Fruit fly (Drosophila melanogaster) whole organism, embryonic: ENCODE measurements around the gene JIL-1.

Source experiments
- CG10147 ChIP-seq: fragments of 200-800 bp; sonication (Bioruptor generic); optimal IDR thresholded peaks from 2 replicates; lab custom pipeline; 2019; ENCODE audit warnings: missing biosample characterization, mild to moderate bottlenecking, missing genetic modification characterization, moderate library complexity
- CG11085 ChIP-seq: fragments of 200-800 bp; sonication (Bioruptor generic); IDR thresholded peaks from 2 replicates; pipeline ENCODE4 v1.3.6; 2022; ENCODE audit warnings: missing biosample characterization, missing genetic modification characterization
- CG11247 ChIP-seq: fragments of 200-800 bp; sonication (Bioruptor generic); IDR thresholded peaks from 2 replicates; pipeline ENCODE4 v1.3.6; 2022; ENCODE audit warnings: missing biosample characterization, missing genetic modification characterization
- CG11398 ChIP-seq: fragments of 200-800 bp; sonication (Bioruptor generic); optimal IDR thresholded peaks from 2 replicates; lab custom pipeline; 2016; ENCODE audit warnings: missing biosample characterization, missing genetic modification characterization
- CG11456 ChIP-seq: fragments of 200-800 bp; sonication (Bioruptor generic); IDR thresholded peaks from 3 replicates; pipeline ENCODE4 v1.3.6; 2022; ENCODE audit warnings: missing biosample characterization, missing genetic modification characterization
- CG11560 ChIP-seq: fragments of 200-800 bp; sonication (Bioruptor generic); IDR thresholded peaks from 3 replicates; pipeline ENCODE4 v1.3.6; 2022; ENCODE audit warnings: missing biosample characterization, missing genetic modification characterization
- CG11723 ChIP-seq: fragments of 200-800 bp; sonication (Bioruptor generic); optimal IDR thresholded peaks from 2 replicates; lab custom pipeline; 2017; ENCODE audit warnings: missing biosample characterization, mild to moderate bottlenecking, missing genetic modification characterization
- CG12219 ChIP-seq: fragments of 200-800 bp; sonication (Bioruptor generic); optimal IDR thresholded peaks from 3 replicates; lab custom pipeline; 2018; ENCODE audit warnings: missing biosample characterization, mild to moderate bottlenecking, missing genetic modification characterization
- CG12769 ChIP-seq: fragments of 200-800 bp; sonication (Bioruptor generic); optimal IDR thresholded peaks from 2 replicates; lab custom pipeline; 2019; ENCODE audit warnings: missing biosample characterization, mild to moderate bottlenecking, missing genetic modification characterization, moderate library complexity
- CG13424 ChIP-seq: fragments of 200-800 bp; sonication (Bioruptor generic); optimal IDR thresholded peaks from 2 replicates; lab custom pipeline; 2019; ENCODE audit warnings: missing biosample characterization, mild to moderate bottlenecking, missing genetic modification characterization, moderate library complexity
- CG14667 ChIP-seq: fragments of 200-800 bp; sonication (Bioruptor generic); IDR thresholded peaks from 2 replicates; pipeline ENCODE4 v1.3.6; 2022; ENCODE audit warnings: missing biosample characterization, missing genetic modification characterization
- CG15696 ChIP-seq: fragments of 200-800 bp; sonication (Bioruptor generic); optimal IDR thresholded peaks from 2 replicates; lab custom pipeline; 2019; ENCODE audit warnings: missing biosample characterization, mild to moderate bottlenecking, missing genetic modification characterization, moderate library complexity
- CG1602 ChIP-seq: fragments of 200-800 bp; sonication (Bioruptor generic); optimal IDR thresholded peaks from 3 replicates; lab custom pipeline; 2016; ENCODE audit warnings: missing biosample characterization, missing genetic modification characterization
- CG1647 ChIP-seq: fragments of 200-800 bp; sonication (Bioruptor generic); optimal IDR thresholded peaks from 3 replicates; lab custom pipeline; 2016; ENCODE audit warnings: missing biosample characterization, missing genetic modification characterization
- CG17359 ChIP-seq: fragments of 200-800 bp; sonication (Bioruptor generic); optimal IDR thresholded peaks from 3 replicates; lab custom pipeline; 2018; ENCODE audit warnings: missing biosample characterization, mild to moderate bottlenecking, missing genetic modification characterization, moderate library complexity
- CG17385 ChIP-seq: fragments of 200-800 bp; sonication (Bioruptor generic); optimal IDR thresholded peaks from 3 replicates; lab custom pipeline; 2018; ENCODE audit warnings: missing biosample characterization, mild to moderate bottlenecking, missing genetic modification characterization
- CG1792 ChIP-seq: fragments of 200-800 bp; sonication (Bioruptor generic); optimal IDR thresholded peaks from 2 replicates; lab custom pipeline; 2016; ENCODE audit warnings: missing biosample characterization, missing genetic modification characterization
- CG18599 ChIP-seq: fragments of 200-800 bp; sonication (Bioruptor generic); optimal IDR thresholded peaks from 3 replicates; lab custom pipeline; 2017; ENCODE audit warnings: missing biosample characterization, missing genetic modification characterization, mild to moderate bottlenecking, moderate library complexity, missing genetic modification reagents
- CG2129 ChIP-seq: fragments of 200-800 bp; sonication (Bioruptor generic); IDR thresholded peaks from 2 replicates; pipeline ENCODE4 v1.3.6; 2022; ENCODE audit warnings: missing biosample characterization, missing genetic modification characterization; ENCODE audit not compliant: partially characterized antibody
- CG31441 ChIP-seq: fragments of 200-800 bp; sonication (Bioruptor generic); IDR thresholded peaks from 2 replicates; pipeline ENCODE4 v1.3.6; 2022; ENCODE audit warnings: missing biosample characterization, missing genetic modification characterization
- CG3995 ChIP-seq: fragments of 200-800 bp; sonication (Bioruptor generic); optimal IDR thresholded peaks from 3 replicates; lab custom pipeline; 2016; ENCODE audit warnings: missing biosample characterization, missing genetic modification characterization
- CG4730 ChIP-seq: fragments of 200-800 bp; sonication (Bioruptor generic); IDR thresholded peaks from 2 replicates; pipeline ENCODE4 v1.3.6; 2022; ENCODE audit warnings: missing biosample characterization, missing genetic modification characterization
- CG6683 ChIP-seq: fragments of 200-800 bp; sonication (Bioruptor generic); optimal IDR thresholded peaks from 2 replicates; lab custom pipeline; 2017; ENCODE audit warnings: missing biosample characterization, mild to moderate bottlenecking, missing genetic modification characterization, missing genetic modification reagents
- CG8089 ChIP-seq: fragments of 200-800 bp; sonication (Bioruptor generic); optimal IDR thresholded peaks from 3 replicates; lab custom pipeline; 2016; ENCODE audit warnings: missing biosample characterization, missing genetic modification characterization
- HmgZ ChIP-seq: fragments of 200-800 bp; sonication (Bioruptor generic); optimal IDR thresholded peaks from 2 replicates; lab custom pipeline; 2018; ENCODE audit warnings: missing biosample characterization, mild to moderate bottlenecking, missing genetic modification characterization
- Hr78 ChIP-seq, 2 experiments: fragments of 200-800 bp in 1 of 2; fragments of >200 bp in 1 of 2; sonication (Bioruptor generic) in 1 of 2; optimal IDR thresholded peaks; 2 replicates each; lab custom pipeline; 2017 to 2019; ENCODE audit warnings: missing biosample characterization in 2 of 2, missing genetic modification characterization in 2 of 2, mild to moderate bottlenecking in 1 of 2, moderate library complexity in 1 of 2
- Kr ChIP-seq: fragments of 200-800 bp; sonication (Bioruptor generic); optimal IDR thresholded peaks from 2 replicates; lab custom pipeline; 2017; ENCODE audit warnings: missing biosample characterization, mild to moderate bottlenecking, missing genetic modification characterization
- Lhr ChIP-seq: fragments of 200-800 bp; sonication (Bioruptor generic); optimal IDR thresholded peaks from 3 replicates; lab custom pipeline; 2017; ENCODE audit warnings: mild to moderate bottlenecking, missing biosample characterization, missing genetic modification reagents, missing genetic modification characterization
- Lpt ChIP-seq: fragments of >200 bp; optimal IDR thresholded peaks from 2 replicates; lab custom pipeline; 2018; ENCODE audit warnings: missing biosample characterization, missing genetic modification characterization
- Med ChIP-seq: fragments of 200-800 bp; sonication (Bioruptor generic); peaks from one replicate; lab custom pipeline; 2016; ENCODE audit warnings: missing biosample characterization, missing genetic modification characterization, mild to moderate bottlenecking, inconsistent platforms, moderate library complexity
- NK7.1 ChIP-seq: fragments of 200-800 bp; sonication (Bioruptor generic); optimal IDR thresholded peaks from 3 replicates; lab custom pipeline; 2016; ENCODE audit warnings: missing biosample characterization, missing genetic modification characterization
- Pdp1 ChIP-seq, 2 experiments: fragments of 200-800 bp; sonication (Bioruptor generic); optimal IDR thresholded peaks; 3 replicates each; lab custom pipeline; 2016; ENCODE audit warnings: missing biosample characterization in 2 of 2, missing genetic modification characterization in 2 of 2, mild to moderate bottlenecking in 1 of 2, moderate library complexity in 1 of 2
- Sry-β ChIP-seq: fragments of 200-800 bp; sonication (Bioruptor generic); optimal IDR thresholded peaks from 2 replicates; lab custom pipeline; 2018; ENCODE audit warnings: missing biosample characterization, mild to moderate bottlenecking, missing genetic modification characterization, moderate library complexity
- Xrp1 ChIP-seq: fragments of 200-800 bp; sonication (Bioruptor generic); IDR thresholded peaks from 2 replicates; pipeline ENCODE4 v1.3.6; 2022; ENCODE audit warnings: missing biosample characterization, missing genetic modification characterization
- bigmax ChIP-seq: fragments of 200-800 bp; sonication (Bioruptor generic); optimal IDR thresholded peaks from 2 replicates; lab custom pipeline; 2018; ENCODE audit warnings: missing biosample characterization, mild to moderate bottlenecking, missing genetic modification characterization
- bsh ChIP-seq, 2 experiments: fragments of 200-800 bp; sonication (Bioruptor generic); optimal IDR thresholded peaks; 2 replicates each; lab custom pipeline; 2017 to 2018; ENCODE audit warnings: mild to moderate bottlenecking in 2 of 2, missing biosample characterization in 2 of 2, missing genetic modification characterization in 2 of 2, moderate library complexity in 1 of 2
- chinmo ChIP-seq: fragments of 200-800 bp; sonication (Bioruptor generic); IDR thresholded peaks from 4 replicates; pipeline ENCODE4 v1.3.6; 2022; ENCODE audit warnings: missing biosample characterization, missing genetic modification characterization; ENCODE audit not compliant: partially characterized antibody
- ewg ChIP-seq: fragments of 200-800 bp; sonication (Bioruptor generic); optimal IDR thresholded peaks from 3 replicates; lab custom pipeline; 2017; ENCODE audit warnings: mild to moderate bottlenecking, missing biosample characterization, missing genetic modification reagents, missing genetic modification characterization
- hb ChIP-seq: fragments of 200-800 bp; sonication (Bioruptor generic); IDR thresholded peaks from 3 replicates; pipeline ENCODE4 v1.3.6; 2022; ENCODE audit warnings: missing biosample characterization, missing genetic modification characterization; ENCODE audit not compliant: partially characterized antibody
- hkb ChIP-seq, 2 experiments: fragments of 200-800 bp in 1 of 2; fragments of >200 bp in 1 of 2; sonication (Bioruptor generic) in 1 of 2; IDR thresholded peaks in 1 of 2; optimal IDR thresholded peaks in 1 of 2; 2 replicates each; pipeline versions ENCODE4 v1.3.6 to Lab custom; 2017 to 2022; ENCODE audit warnings: missing biosample characterization in 1 of 2, missing genetic modification characterization in 1 of 2
- ken ChIP-seq: fragments of 200-800 bp; sonication (Bioruptor generic); IDR thresholded peaks from 3 replicates; pipeline ENCODE4 v1.3.6; 2022; ENCODE audit warnings: missing biosample characterization, missing genetic modification characterization
- pros ChIP-seq: fragments of 200-800 bp; sonication (Bioruptor generic); optimal IDR thresholded peaks from 3 replicates; lab custom pipeline; 2019; ENCODE audit warnings: missing biosample characterization, mild to moderate bottlenecking, missing genetic modification characterization, moderate library complexity
- sd ChIP-seq: fragments of 200-800 bp; sonication (Bioruptor generic); optimal IDR thresholded peaks from 3 replicates; lab custom pipeline; 2018; ENCODE audit warnings: missing biosample characterization, mild to moderate bottlenecking, missing genetic modification characterization, moderate library complexity
- sna ChIP-seq: fragments of 200-800 bp; sonication (Bioruptor generic); IDR thresholded peaks from 2 replicates; pipeline ENCODE4 v1.3.6; 2022; ENCODE audit warnings: missing biosample characterization, missing genetic modification characterization; ENCODE audit not compliant: partially characterized antibody
- sqz ChIP-seq: fragments of 200-800 bp; sonication (Bioruptor generic); optimal IDR thresholded peaks from 3 replicates; lab custom pipeline; 2018; ENCODE audit warnings: missing biosample characterization, mild to moderate bottlenecking, missing genetic modification characterization

The JIL-1 gene

dm6 chr3L:11107432-11107831, 14.4 kb upstream of the JIL-1 start, which contains the start of gene CG32073 (continued):
- no peak for TF ChIP-seq CG12219 (GFP tag; lab: Kevin White, UChicago)
- no peak for TF ChIP-seq Xrp1 (GFP tag; lab: Robert Waterston, UW)
- TF ChIP-seq CG2129 (GFP tag; lab: Robert Waterston, UW): no peak
- TF ChIP-seq HmgZ (tag; lab: Kevin White, UChicago): no peak
- TF ChIP-seq CG18599 (GFP tag; lab: Kevin White, UChicago): peak; percentile 75
- no peak for TF ChIP-seq CG3995 (GFP tag; lab: Kevin White, UChicago)
- TF ChIP-seq CG8089 (GFP tag; lab: Kevin White, UChicago): no peak
- TF ChIP-seq CG11085 (GFP tag; lab: Robert Waterston, UW): no peak
- no peak for TF ChIP-seq sqz (GFP tag; lab: Kevin White, UChicago)
- TF ChIP-seq CG15696 (tag; lab: Kevin White, UChicago): peak; percentile 21

DNA sequence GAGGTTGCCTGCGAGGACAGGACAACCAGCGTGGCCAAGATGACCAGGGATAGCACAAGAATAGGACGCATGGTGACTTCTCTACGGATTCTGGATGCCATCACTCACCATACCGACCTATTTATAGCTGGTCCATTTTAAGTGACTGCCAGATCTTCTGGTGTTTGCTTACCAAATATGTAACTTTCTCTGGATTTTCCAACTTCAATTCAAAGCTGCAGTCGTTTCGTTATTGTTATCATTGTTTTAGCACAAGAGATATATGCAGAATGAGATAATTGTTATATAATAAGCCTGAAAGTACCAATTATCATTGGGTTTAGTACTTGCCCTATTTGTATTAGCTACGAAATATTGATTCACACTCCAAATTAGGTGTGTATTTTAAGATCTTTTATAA, 10.8 kb upstream of the JIL-1 start, which contains the start of gene CG32071:
CG32071 (minus strand) TSS at position 101 of the 400 bp plus-strand sequence.
- TF ChIP-seq hkb (optimal IDR thresholded peaks at IDR 0.05; lab: Kevin White, UChicago) (no peak), hkb (GFP tag; IDR thresholded peaks at IDR 0.05; lab: Robert Waterston, UW) (no peak), CG11456 (no peak), CG11723 (GFP tag; lab: Kevin White, UChicago) (no peak), Sry-β (no peak), CG4730 (no peak), Pdp1 (GFP tag; optimal IDR thresholded peaks at IDR 0.05; lab: Kevin White, UChicago) (peak in 1 of 2 experiments; percentile 71), bigmax (no peak)

- TF ChIP-seq ewg (GFP tag; lab: Kevin White, UChicago) (no peak), CG17359 (tag; lab: Kevin White, UChicago) (no peak), CG17385 (GFP tag; lab: Kevin White, UChicago) (no peak), ken (GFP tag; lab: Robert Waterston, UW) (no peak), sna (GFP tag; lab: Robert Waterston, UW) (no peak), CG11398 (GFP tag; lab: Kevin White, UChicago) (no peak), pros (no peak), Kr (GFP tag; lab: Kevin White, UChicago) (no peak), CG14667 (GFP tag; lab: Robert Waterston, UW) (no peak), CG6683 (no peak), CG1792 (GFP tag; lab: Kevin White, UChicago) (no peak), Hr78 (GFP tag; optimal IDR thresholded peaks at IDR 0.05; lab: Kevin White, UChicago) (no peak), CG11247 (GFP tag; lab: Robert Waterston, UW) (no peak), Lhr (GFP tag; lab: Kevin White, UChicago) (no peak)
Measured at dm6 chr3L:11102930-11103329, 9.9 kb upstream of the JIL-1 start, which contains the start of gene Elo68alpha. Elo68alpha (minus strand) TSS chr3L:11103030.

dm6 chr3L:11101598-11101997, 8.6 kb upstream of the JIL-1 start, which contains the start of gene Elo68beta:
Elo68beta (minus strand) TSS chr3L:11101698.
- TF ChIP-seq CG12219 (GFP tag; lab: Kevin White, UChicago) (no peak), CG1647 (GFP tag; lab: Kevin White, UChicago) (no peak), CG31441 (GFP tag; lab: Robert Waterston, UW) (no peak), CG1602 (GFP tag; lab: Kevin White, UChicago) (no peak), CG10147 (GFP tag; lab: Kevin White, UChicago) (no peak), Pdp1 (GFP tag; optimal IDR thresholded peaks at IDR 0.05; lab: Kevin White, UChicago) (no peak), Lpt (GFP tag; lab: Kevin White, UChicago) (no peak), hb (GFP tag; lab: Robert Waterston, UW) (no peak), CG13424 (tag; lab: Kevin White, UChicago) (no peak), sd (tag; lab: Kevin White, UChicago) (no peak), CG11560 (tag; lab: Robert Waterston, UW) (no peak), chinmo (GFP tag; lab: Robert Waterston, UW) (no peak), bsh (GFP tag; optimal IDR thresholded peaks at IDR 0.05; lab: Kevin White, UChicago) (no peak), CG12769 (tag; lab: Kevin White, UChicago) (no peak), NK7.1 (GFP tag; lab: Kevin White, UChicago) (no peak), Med (GFP tag; lab: Kevin White, UChicago) (no peak), Kr (GFP tag; lab: Kevin White, UChicago) (no peak)
